Worm (Caenorhabditis elegans): ENCODE results near the gene C55A6.4.

C55A6.4 gene

DNA sequence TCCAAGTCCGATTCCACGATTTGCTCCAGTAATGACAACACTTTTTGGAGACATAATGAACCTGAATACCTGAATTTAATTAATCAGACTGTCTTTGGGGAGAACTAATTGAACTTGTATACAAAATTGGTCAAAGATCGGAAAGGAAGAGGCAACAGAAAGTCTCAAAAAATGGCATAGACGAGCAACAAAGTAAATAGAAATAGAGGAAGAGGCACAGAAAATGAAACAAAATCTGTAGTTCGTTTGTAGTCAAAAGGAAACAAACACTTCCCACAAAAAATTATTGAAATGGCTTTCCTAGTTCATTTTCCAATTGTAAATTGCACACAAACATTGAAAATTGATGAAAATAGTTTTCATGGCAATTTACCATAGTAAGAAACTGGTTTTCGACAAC is 3.0 kb downstream of the C55A6.4 start, which contains the start of gene C55A6.6 (continued):
- no peak for TF ChIP-seq tbp1 (GFP tag; optimal IDR thresholded peaks at IDR 0.05)
- TF ChIP-seq egl-44 (GFP tag; IDR thresholded peaks at IDR 0.05): no peak

DNA sequence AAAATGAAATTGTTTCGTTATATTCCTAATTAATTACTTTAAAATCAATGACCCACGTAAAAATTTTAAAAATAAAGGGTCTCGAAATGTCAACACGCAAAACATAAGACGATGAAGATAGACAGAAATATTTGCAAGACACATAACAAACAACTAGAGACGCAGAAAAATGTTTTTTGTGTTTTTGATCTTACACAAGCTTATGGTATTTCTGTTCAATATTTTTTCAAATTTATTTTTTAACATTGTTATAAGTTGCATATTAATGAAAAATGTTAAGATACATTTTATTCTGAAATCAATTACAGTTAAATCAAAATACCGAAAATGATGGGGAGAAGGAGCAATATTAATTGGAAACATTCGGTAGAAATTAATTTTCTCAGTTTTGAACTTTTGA is 4.3 kb downstream of the C55A6.4 start, which contains the start of gene C55A6.3:
C55A6.3 (minus strand) TSS at position 101 of the 400 bp plus-strand sequence.
- TF ChIP-seq lir-1 (GFP tag; conservative IDR thresholded peaks at IDR 0.05) (no peak), attf-3 (GFP tag; conservative IDR thresholded peaks at IDR 0.05) (no peak), bed-2 (GFP tag; IDR thresholded peaks at IDR 0.05) (no peak), somi-1 (GFP tag; optimal IDR thresholded peaks at IDR 0.05) (no peak), Y53G8AR.9 (GFP tag; conservative IDR thresholded peaks at IDR 0.05) (no peak), ztf-25 (GFP tag; IDR thresholded peaks at IDR 0.05) (no peak), fkh-3 (tag; optimal IDR thresholded peaks at IDR 0.05) (no peak), pha-4 (tag; optimal IDR thresholded peaks at IDR 0.05) (no peak), F39B2.1 (GFP tag; IDR thresholded peaks at IDR 0.05) (no peak), snpc-3.4 (tag; optimal IDR thresholded peaks at IDR 0.05) (no peak), Y95B8A.8 (GFP tag; IDR thresholded peaks at IDR 0.05) (no peak), nfya-2 (GFP tag; IDR thresholded peaks at IDR 0.05) (no peak), B0019.2 (GFP tag; conservative IDR thresholded peaks at IDR 0.05) (no peak), F49E8.2 (tag; optimal IDR thresholded peaks at IDR 0.05; ENCODE audit: insufficient read depth) (no peak)

DNA sequence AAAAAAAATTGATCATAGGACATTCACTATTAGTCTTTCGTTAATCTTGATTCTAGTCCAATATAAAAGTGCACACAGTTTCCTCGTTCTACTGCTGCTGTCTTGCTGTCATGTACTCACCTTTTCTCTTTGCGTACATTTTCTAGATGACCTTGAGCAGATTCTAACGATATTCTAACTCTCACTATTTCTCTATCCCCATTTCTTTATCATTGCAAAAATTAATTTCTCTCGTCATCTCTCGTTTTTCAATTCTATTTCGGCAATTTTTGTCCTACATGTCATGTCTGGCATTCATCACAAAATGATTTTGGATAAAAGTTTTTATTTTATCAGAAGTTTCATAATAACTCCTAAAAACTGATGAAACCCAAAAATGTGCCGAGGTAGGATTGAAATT is 8.9 kb downstream of the C55A6.4 start, which contains the start of gene ttll-5:
ttll-5 (plus strand) TSS at position 288 of the 400 bp plus-strand sequence.
- no peak for TF ChIP-seq Y67H2A.10 (GFP tag; conservative IDR thresholded peaks at IDR 0.05)
- TF ChIP-seq Y95B8A.8 (GFP tag; IDR thresholded peaks at IDR 0.05): no peak
- TF ChIP-seq ztf-26 (tag; optimal IDR thresholded peaks at IDR 0.05): no peak
- TF ChIP-seq lsl-1 (GFP tag; optimal IDR thresholded peaks at IDR 0.05): no peak
- TF ChIP-seq die-1 (tag; optimal IDR thresholded peaks at IDR 0.05): no peak
- no peak for TF ChIP-seq ztf-18 (tag; optimal IDR thresholded peaks at IDR 0.05)
- TF ChIP-seq bed-1 (GFP tag; IDR thresholded peaks at IDR 0.05): no peak
- TF ChIP-seq nfyb-1 (GFP tag; IDR thresholded peaks at IDR 0.05): no peak
- TF ChIP-seq mel-28 (tag; optimal IDR thresholded peaks at IDR 0.05; ENCODE audit: borderline replicate concordance): no peak
- TF ChIP-seq cebp-2 (GFP tag; IDR thresholded peaks at IDR 0.05): no peak
- TF ChIP-seq lin-40 (tag; optimal IDR thresholded peaks at IDR 0.05): no peak
- TF ChIP-seq attf-6 (GFP tag; IDR thresholded peaks at IDR 0.05): no peak
- no peak for TF ChIP-seq C06A6.2 (GFP tag; conservative IDR thresholded peaks at IDR 0.05)
- TF ChIP-seq hmg-1.2 (GFP tag; IDR thresholded peaks at IDR 0.05): no peak
- no peak for TF ChIP-seq F39B2.1 (GFP tag; IDR thresholded peaks at IDR 0.05)
- no peak for TF ChIP-seq egl-44 (GFP tag; IDR thresholded peaks at IDR 0.05)
- TF ChIP-seq unc-130 (GFP tag; optimal IDR thresholded peaks at IDR 0.05): no peak
- TF ChIP-seq F33H1.4 (GFP tag; IDR thresholded peaks at IDR 0.05): no peak
- TF ChIP-seq ceh-58 (GFP tag; IDR thresholded peaks at IDR 0.05): no peak
- no peak for TF ChIP-seq lin-26 (GFP tag; IDR thresholded peaks at IDR 0.05)

DNA sequence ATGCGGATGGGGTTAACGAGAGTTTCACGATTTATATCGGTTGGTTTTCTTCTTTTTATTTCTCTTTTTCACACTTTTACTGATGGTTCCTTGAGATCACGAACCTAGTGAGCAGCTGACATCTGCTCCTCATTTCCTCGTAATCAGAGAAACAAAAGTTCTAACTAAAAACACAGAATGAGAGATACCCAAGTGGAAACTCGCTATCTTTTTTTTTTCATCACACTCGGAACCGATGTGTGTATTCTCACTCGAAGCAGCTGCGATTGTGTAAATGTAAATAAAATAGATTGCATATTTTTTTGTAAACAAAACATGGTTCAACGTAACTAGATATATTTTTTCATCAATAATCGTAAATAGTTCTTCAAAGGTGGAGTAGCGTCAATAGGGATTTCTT is 11.3 kb downstream of the C55A6.4 start:
- no peak for TF ChIP-seq chd-7 (tag; optimal IDR thresholded peaks at IDR 0.05)
- no peak for TF ChIP-seq nfyb-1 (GFP tag; IDR thresholded peaks at IDR 0.05)
- no peak for TF ChIP-seq let-607 (tag; optimal IDR thresholded peaks at IDR 0.05)
- TF ChIP-seq dox-1 (GFP tag; IDR thresholded peaks at IDR 0.05): no peak
- no peak for TF ChIP-seq snpc-4 (GFP tag; optimal IDR thresholded peaks at IDR 0.05)
- TF ChIP-seq snpc-4 (tag; optimal IDR thresholded peaks at IDR 0.05): no peak
- TF ChIP-seq T26A5.8 (tag; optimal IDR thresholded peaks at IDR 0.05): no peak

Measured in whole organism, young adult.